Worm (Caenorhabditis elegans) whole organism, young adult: Measurements from ENCODE around the gene srh-18.

ENCODE experiments used
- B0261.1 ChIP-seq: sonication (generic microtip); optimal IDR thresholded peaks from 2 replicates; lab custom pipeline; 2016; ENCODE audit warnings: mild to moderate bottlenecking, missing genetic modification characterization, moderate library complexity, missing compliant biosample characterization
- D2030.7 ChIP-seq: fragments of 200-800 bp; sonication (Bioruptor generic); IDR thresholded peaks from 2 replicates; pipeline ENCODE4 v1.3.6; 2022; ENCODE audit warnings: missing genetic modification reagents, missing genetic modification characterization, missing compliant biosample characterization
- F23B12.7 ChIP-seq: sonication (generic microtip); optimal IDR thresholded peaks from 2 replicates; lab custom pipeline; 2017; ENCODE audit warnings: missing genetic modification characterization, mild to moderate bottlenecking, missing compliant biosample characterization, antibody characterized with exemption, moderate library complexity; ENCODE audit not compliant: insufficient read depth
- F33H1.4 ChIP-seq: fragments of 200-800 bp; sonication (Bioruptor generic); IDR thresholded peaks from 2 replicates; pipeline ENCODE4 v1.3.6; 2022; ENCODE audit warnings: missing genetic modification reagents, missing genetic modification characterization, missing compliant biosample characterization
- F49E8.2 ChIP-seq: sonication (generic microtip); optimal IDR thresholded peaks from 3 replicates; lab custom pipeline; 2017; ENCODE audit warnings: missing genetic modification characterization, mild to moderate bottlenecking, missing compliant biosample characterization, antibody characterized with exemption, moderate library complexity; ENCODE audit not compliant: insufficient read depth
- K12H6.12 ChIP-seq: fragments of 200-800 bp; sonication (Bioruptor generic); optimal IDR thresholded peaks from 2 replicates; lab custom pipeline; 2018; ENCODE audit warnings: mild to moderate bottlenecking, missing genetic modification characterization, missing compliant biosample characterization
- Y53F4B.3 ChIP-seq: fragments of 200-800 bp; sonication (Bioruptor generic); IDR thresholded peaks from 2 replicates; pipeline ENCODE4 v1.3.6; 2022; ENCODE audit warnings: missing genetic modification reagents, missing genetic modification characterization, missing compliant biosample characterization
- Y95B8A.8 ChIP-seq: fragments of 200-800 bp; sonication (Bioruptor generic); IDR thresholded peaks from 2 replicates; pipeline ENCODE4 v1.3.6; 2022; ENCODE audit warnings: missing genetic modification reagents, missing genetic modification characterization, missing compliant biosample characterization
- ama-1 ChIP-seq, 3 experiments: fragments of 150-350 bp in 1 of 3; sonication (generic microtip) in 2 of 3; optimal IDR thresholded peaks; 2 replicates each; lab custom pipeline; 2014 to 2018; ENCODE audit warnings: missing biosample characterization in 2 of 3, missing genetic modification characterization in 2 of 3, missing genetic modification reagents in 2 of 3
- aptf-3 ChIP-seq: fragments of 200-800 bp; sonication (Bioruptor generic); IDR thresholded peaks from 2 replicates; pipeline ENCODE4 v1.3.6; 2022; ENCODE audit warnings: missing genetic modification characterization, missing compliant biosample characterization
- atf-7 ChIP-seq: sonication (generic microtip); optimal IDR thresholded peaks from 2 replicates; lab custom pipeline; 2017; ENCODE audit warnings: mild to moderate bottlenecking, missing genetic modification characterization, missing compliant biosample characterization
- athp-1 ChIP-seq: sonication (generic microtip); optimal IDR thresholded peaks from 2 replicates; lab custom pipeline; 2017; ENCODE audit warnings: mild to moderate bottlenecking, missing genetic modification characterization, missing compliant biosample characterization
- attf-3 ChIP-seq: fragments of 200-800 bp; sonication (Bioruptor generic); conservative IDR thresholded peaks from 2 replicates; pipeline ENCODE4 v1.3.6; 2022; ENCODE audit warnings: missing genetic modification reagents, missing genetic modification characterization, missing compliant biosample characterization
- cebp-1 ChIP-seq, 2 experiments: fragments of 200-800 bp in 1 of 2; sonication (Bioruptor generic) in 1 of 2; sonication (generic microtip) in 1 of 2; IDR thresholded peaks in 1 of 2; optimal IDR thresholded peaks in 1 of 2; 2 replicates each; pipeline versions ENCODE4 v1.3.6 to Lab custom; 2017 to 2022; ENCODE audit warnings: missing compliant biosample characterization in 2 of 2, missing genetic modification characterization in 2 of 2, mild to moderate bottlenecking in 1 of 2, missing genetic modification reagents in 1 of 2, moderate library complexity in 1 of 2
- cebp-2 ChIP-seq: fragments of 200-800 bp; sonication (Bioruptor generic); IDR thresholded peaks from 2 replicates; pipeline ENCODE4 v1.3.6; 2022; ENCODE audit warnings: missing genetic modification characterization, missing compliant biosample characterization
- ceh-100 ChIP-seq: fragments of 200-800 bp; sonication (Bioruptor generic); IDR thresholded peaks from 2 replicates; pipeline ENCODE4 v1.3.6; 2022; ENCODE audit warnings: missing genetic modification reagents, missing genetic modification characterization, missing compliant biosample characterization
- dox-1 ChIP-seq: fragments of 200-800 bp; sonication (Bioruptor generic); IDR thresholded peaks from 2 replicates; pipeline ENCODE4 v1.3.6; 2022; ENCODE audit warnings: missing genetic modification reagents, missing genetic modification characterization, missing compliant biosample characterization
- egl-18 ChIP-seq: fragments of 200-800 bp; sonication (Bioruptor generic); IDR thresholded peaks from 2 replicates; pipeline ENCODE4 v1.3.6; 2022; ENCODE audit warnings: missing genetic modification reagents, missing genetic modification characterization, missing compliant biosample characterization
- ekl-4 ChIP-seq: fragments of 200-800 bp; sonication (Bioruptor generic); IDR thresholded peaks from 2 replicates; pipeline ENCODE4 v1.3.6; 2022; ENCODE audit warnings: missing genetic modification reagents, missing genetic modification characterization, missing compliant biosample characterization
- fkh-3 ChIP-seq: sonication (generic microtip); optimal IDR thresholded peaks from 2 replicates; lab custom pipeline; 2016; ENCODE audit warnings: mild to moderate bottlenecking, missing genetic modification characterization, missing compliant biosample characterization
- hlh-26 ChIP-seq: fragments of 200-800 bp; sonication (Bioruptor generic); conservative IDR thresholded peaks from 2 replicates; pipeline ENCODE4 v1.3.6; 2022; ENCODE audit warnings: missing genetic modification reagents, missing genetic modification characterization, missing compliant biosample characterization
- hmg-20 ChIP-seq: fragments of 200-800 bp; sonication (Bioruptor generic); IDR thresholded peaks from 2 replicates; pipeline ENCODE4 v1.3.6; 2022; ENCODE audit warnings: missing genetic modification reagents, missing genetic modification characterization, missing compliant biosample characterization
- lag-1 ChIP-seq: fragments of 200-800 bp; sonication (Bioruptor generic); IDR thresholded peaks from 2 replicates; pipeline ENCODE4 v1.3.6; 2022; ENCODE audit warnings: missing genetic modification reagents, missing genetic modification characterization, missing compliant biosample characterization
- lsl-1 ChIP-seq: fragments of 200-800 bp; sonication (Bioruptor generic); optimal IDR thresholded peaks from 2 replicates; lab custom pipeline; 2018; ENCODE audit warnings: mild to moderate bottlenecking, missing genetic modification characterization, moderate library complexity, missing compliant biosample characterization
- lsy-27 ChIP-seq: sonication (generic microtip); optimal IDR thresholded peaks from 2 replicates; lab custom pipeline; 2017; ENCODE audit warnings: missing genetic modification characterization, mild to moderate bottlenecking, missing compliant biosample characterization, antibody characterized with exemption, missing genotype, borderline replicate concordance; ENCODE audit not compliant: insufficient read depth
- madf-3 ChIP-seq: fragments of 200-800 bp; sonication (Bioruptor generic); IDR thresholded peaks from 2 replicates; pipeline ENCODE4 v1.3.6; 2022; ENCODE audit warnings: missing genetic modification reagents, missing genetic modification characterization, missing compliant biosample characterization
- madf-6 ChIP-seq: fragments of 200-800 bp; sonication (Bioruptor generic); IDR thresholded peaks from 2 replicates; pipeline ENCODE4 v1.3.6; 2022; ENCODE audit warnings: missing genetic modification reagents, missing genetic modification characterization, missing compliant biosample characterization
- mcd-1 ChIP-seq: fragments of 200-800 bp; sonication (Bioruptor generic); IDR thresholded peaks from 2 replicates; pipeline ENCODE4 v1.3.6; 2022; ENCODE audit warnings: missing genetic modification reagents, missing genetic modification characterization, missing compliant biosample characterization
- mes-4 ChIP-seq: sonication (generic microtip); optimal IDR thresholded peaks from 2 replicates; lab custom pipeline; 2016; ENCODE audit warnings: missing genotype, missing genetic modification characterization, missing compliant biosample characterization
- mxl-1 ChIP-seq: sonication (generic microtip); optimal IDR thresholded peaks from 2 replicates; lab custom pipeline; 2016; ENCODE audit warnings: missing genetic modification characterization, missing compliant biosample characterization
- nfya-2 ChIP-seq: fragments of 200-800 bp; sonication (Bioruptor generic); IDR thresholded peaks from 2 replicates; pipeline ENCODE4 v1.3.6; 2022; ENCODE audit warnings: missing genetic modification reagents, missing genetic modification characterization, missing compliant biosample characterization
- nhr-179 ChIP-seq: sonication (generic microtip); optimal IDR thresholded peaks from 2 replicates; lab custom pipeline; 2016; ENCODE audit warnings: mild to moderate bottlenecking, missing genetic modification characterization, missing compliant biosample characterization
- nhr-90 ChIP-seq: sonication (generic microtip); optimal IDR thresholded peaks from 2 replicates; lab custom pipeline; 2016; ENCODE audit warnings: missing genotype, mild to moderate bottlenecking, missing genetic modification characterization, missing compliant biosample characterization
- rcor-1 ChIP-seq: fragments of 200-800 bp; sonication (Bioruptor generic); IDR thresholded peaks from 2 replicates; pipeline ENCODE4 v1.3.6; 2022; ENCODE audit warnings: missing genetic modification reagents, missing genetic modification characterization, missing compliant biosample characterization
- rec-8 ChIP-seq, 2 experiments: sonication (generic microtip); optimal IDR thresholded peaks; 2 replicates each; lab custom pipeline; 2016; ENCODE audit warnings: mild to moderate bottlenecking in 2 of 2, missing genetic modification characterization in 2 of 2, missing genetic modification reagents in 2 of 2, missing genotype in 2 of 2, missing biosample characterization in 1 of 2, missing compliant biosample characterization in 1 of 2, moderate library complexity in 1 of 2
- repo-1 ChIP-seq: sonication (generic microtip); optimal IDR thresholded peaks from 2 replicates; lab custom pipeline; 2017; ENCODE audit warnings: mild to moderate bottlenecking, missing genetic modification characterization, missing compliant biosample characterization
- rpc-1 ChIP-seq, 2 experiments: fragments of 150-350 bp in 1 of 2; sonication (generic microtip) in 1 of 2; optimal IDR thresholded peaks; 2 replicates each; lab custom pipeline; 2014 to 2018; ENCODE audit warnings: missing biosample characterization in 1 of 2, missing genetic modification characterization in 1 of 2, missing genetic modification reagents in 1 of 2, missing genotype in 1 of 2
- sea-2 ChIP-seq: fragments of 200-800 bp; sonication (Bioruptor generic); IDR thresholded peaks from 2 replicates; pipeline ENCODE4 v1.3.6; 2022; ENCODE audit warnings: missing genetic modification characterization, missing compliant biosample characterization
- snpc-3.4 ChIP-seq: sonication (generic microtip); optimal IDR thresholded peaks from 2 replicates; lab custom pipeline; 2017; ENCODE audit warnings: missing genetic modification characterization, mild to moderate bottlenecking, missing compliant biosample characterization, antibody characterized with exemption, moderate library complexity, missing genotype, missing genetic modification reagents
- tbp1 ChIP-seq: fragments of 200-800 bp; sonication (Bioruptor generic); optimal IDR thresholded peaks from 2 replicates; lab custom pipeline; 2018; ENCODE audit warnings: mild to moderate bottlenecking, missing genetic modification characterization, missing compliant biosample characterization
- tlf-1 ChIP-seq: fragments of 200-800 bp; sonication (Bioruptor generic); optimal IDR thresholded peaks from 2 replicates; lab custom pipeline; 2018; ENCODE audit warnings: mild to moderate bottlenecking, missing genetic modification characterization, missing compliant biosample characterization
- unc-130 ChIP-seq: sonication (generic microtip); optimal IDR thresholded peaks from 2 replicates; lab custom pipeline; 2016; ENCODE audit warnings: missing genetic modification reagents, missing genetic modification characterization, missing compliant biosample characterization
- unc-62 ChIP-seq: fragments of 150-350 bp; optimal IDR thresholded peaks from 2 replicates; lab custom pipeline; 2014; ENCODE audit warnings: missing biosample characterization, missing genetic modification reagents, missing genetic modification characterization
- xnd-1 ChIP-seq: sonication (generic microtip); optimal IDR thresholded peaks from 2 replicates; lab custom pipeline; 2016; ENCODE audit warnings: missing genotype, missing genetic modification reagents, missing genetic modification characterization, missing compliant biosample characterization
- ztf-18 ChIP-seq: sonication (generic microtip); optimal IDR thresholded peaks from 2 replicates; lab custom pipeline; 2016; ENCODE audit warnings: missing genotype, mild to moderate bottlenecking, missing genetic modification characterization, missing compliant biosample characterization
- ztf-25 ChIP-seq: fragments of 200-800 bp; sonication (Bioruptor generic); IDR thresholded peaks from 2 replicates; pipeline ENCODE4 v1.3.6; 2022; ENCODE audit warnings: missing genetic modification reagents, missing genetic modification characterization, missing compliant biosample characterization
- ztf-3 ChIP-seq: fragments of 200-800 bp; sonication (Bioruptor generic); optimal IDR thresholded peaks from 2 replicates; lab custom pipeline; 2018; ENCODE audit warnings: mild to moderate bottlenecking, missing genetic modification characterization, missing compliant biosample characterization

srh-18 gene

ce11 chrV:13309806-13310205, 8.4 kb upstream of the srh-18 start:
- no peak for TF ChIP-seq B0261.1 (tag; lab: Kevin White, UChicago)
- no peak for TF ChIP-seq mes-4 (tag; lab: Kevin White, UChicago)
- TF ChIP-seq F49E8.2 (tag; lab: Kevin White, UChicago) = no peak
- TF ChIP-seq hmg-20 (GFP tag; lab: Robert Waterston, UW) = no peak
- TF ChIP-seq repo-1 (tag; lab: Kevin White, UChicago) = peak; percentile 20
- TF ChIP-seq aptf-3 (GFP tag; lab: Robert Waterston, UW) = no peak
- TF ChIP-seq ztf-25 (GFP tag; lab: Robert Waterston, UW) = 0 out of 2 replicates have a peak, but pooled peaks have one; percentile 53
- no peak for TF ChIP-seq cebp-2
- no peak for TF ChIP-seq sea-2 (GFP tag; lab: Robert Waterston, UW)
- no peak for TF ChIP-seq cebp-1 (GFP tag; IDR thresholded peaks at IDR 0.05; lab: Robert Waterston, UW)
- peak; percentile 17 for TF ChIP-seq cebp-1 (tag; optimal IDR thresholded peaks at IDR 0.05; lab: Kevin White, UChicago)
- peak; percentile 63; the same call in 1 of the 2 replicates for TF ChIP-seq madf-3 (GFP tag; lab: Robert Waterston, UW)
- no peak for TF ChIP-seq nhr-179 (tag; lab: Kevin White, UChicago)
- no peak for TF ChIP-seq hlh-26 (GFP tag; lab: Robert Waterston, UW)
- TF ChIP-seq fkh-3 (tag; lab: Kevin White, UChicago) = no peak
- TF ChIP-seq ztf-18 (tag; lab: Kevin White, UChicago) = no peak
- TF ChIP-seq atf-7 (tag; lab: Kevin White, UChicago) = no peak
- no peak for TF ChIP-seq ztf-3
- TF ChIP-seq tbp1 (GFP tag; lab: Kevin White, UChicago) = no peak
- TF ChIP-seq Y95B8A.8 (GFP tag; lab: Robert Waterston, UW) = 0 out of 2 replicates have a peak, but pooled peaks have one; percentile 48
- TF ChIP-seq nfya-2 (GFP tag; lab: Robert Waterston, UW) = no peak
- no peak for TF ChIP-seq K12H6.12 (tag; lab: Kevin White, UChicago)
- TF ChIP-seq rec-8 (tag; optimal IDR thresholded peaks at IDR 0.05; lab: Kevin White, UChicago) = no peak
- peak; percentile 24 for TF ChIP-seq lsl-1
- no peak for TF ChIP-seq athp-1 (tag; lab: Kevin White, UChicago)
- TF ChIP-seq mcd-1 (GFP tag; lab: Robert Waterston, UW) = no peak
- TF ChIP-seq F23B12.7 (tag; lab: Kevin White, UChicago) = no peak
- peak; percentile 54 for TF ChIP-seq tlf-1 (GFP tag; lab: Kevin White, UChicago)
- 0 out of 2 replicates have a peak, but pooled peaks have one; percentile 14 for TF ChIP-seq rcor-1 (GFP tag; lab: Robert Waterston, UW)
- TF ChIP-seq F33H1.4 (GFP tag; lab: Robert Waterston, UW) = peak; percentile 29
- no peak for TF ChIP-seq mxl-1
- no peak for TF ChIP-seq dox-1 (GFP tag; lab: Robert Waterston, UW)
- no peak for TF ChIP-seq snpc-3.4 (tag; lab: Kevin White, UChicago)
- TF ChIP-seq nhr-90 = no peak
- no peak for TF ChIP-seq egl-18 (GFP tag; lab: Robert Waterston, UW)
- TF ChIP-seq ama-1 (optimal IDR thresholded peaks at IDR 0.05; lab: Kevin White, UChicago) = no peak
- no peak for TF ChIP-seq ama-1 (GFP tag; optimal IDR thresholded peaks at IDR 0.05; lab: Kevin White, UChicago)
- TF ChIP-seq D2030.7 (GFP tag; lab: Robert Waterston, UW) = peak; percentile 54; the same call in 1 of the 2 replicates
- TF ChIP-seq unc-130 (GFP tag; lab: Kevin White, UChicago) = peak; percentile 13
- TF ChIP-seq attf-3 = no peak
- TF ChIP-seq madf-6 (GFP tag; lab: Robert Waterston, UW) = peak; percentile 75
- TF ChIP-seq unc-62 (GFP tag; lab: Kevin White, UChicago) = no peak
- no peak for TF ChIP-seq Y53F4B.3 (GFP tag; lab: Robert Waterston, UW)
- TF ChIP-seq rpc-1 (optimal IDR thresholded peaks at IDR 0.05; lab: Kevin White, UChicago) = no peak
- TF ChIP-seq rpc-1 (tag; optimal IDR thresholded peaks at IDR 0.05; lab: Kevin White, UChicago) = no peak
- TF ChIP-seq lag-1 = no peak
- TF ChIP-seq ekl-4 (GFP tag; lab: Robert Waterston, UW) = peak; percentile 72; the same call in 1 of the 2 replicates
- peak; percentile 11 for TF ChIP-seq xnd-1 (tag; lab: Kevin White, UChicago)
- no peak for TF ChIP-seq ceh-100
- no peak for TF ChIP-seq lsy-27 (tag; lab: Kevin White, UChicago)
